Fruit fly (Drosophila melanogaster) whole organism: Measurements from ENCODE around the gene Grl62b.

Experiments
- CG8478 ChIP-seq: fragments of >200 bp; optimal IDR thresholded peaks from 2 replicates; lab custom pipeline; 2018; ENCODE audit warnings: inconsistent platforms
- Dll ChIP-seq: fragments of >200 bp; optimal IDR thresholded peaks from 2 replicates; lab custom pipeline; 2017
- pan ChIP-seq: fragments of >200 bp; optimal IDR thresholded peaks from 2 replicates; lab custom pipeline; 2017
- psq ChIP-seq: fragments of >200 bp; optimal IDR thresholded peaks from 2 replicates; lab custom pipeline; 2017
- usp ChIP-seq: fragments of >200 bp; optimal IDR thresholded peaks from 2 replicates; lab custom pipeline; 2017; ENCODE audit warnings: missing biosample characterization, missing genetic modification characterization, mixed read lengths

DNA sequence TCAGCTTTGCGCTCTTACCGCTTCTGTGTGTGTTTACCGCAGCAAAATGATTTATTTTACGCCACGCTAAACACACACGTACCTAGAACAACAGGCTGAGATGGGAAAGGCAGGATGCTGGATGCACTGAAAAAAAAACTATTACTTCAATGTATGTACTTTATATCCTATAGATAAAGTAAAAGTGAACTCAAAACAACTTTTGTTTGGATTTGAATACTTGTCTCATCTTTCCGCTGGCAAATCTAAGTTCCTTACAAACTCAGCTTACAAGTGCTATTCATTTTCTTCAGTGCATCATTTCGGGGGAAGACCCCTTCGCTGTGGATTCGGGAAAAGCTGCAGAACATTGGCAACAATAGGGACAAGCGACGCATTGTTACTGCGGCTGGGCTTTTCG, 46.4 kb downstream of the Grl62b start:
- TF ChIP-seq CG8478 (no peak), pan (no peak), usp (GFP tag; lab: Kevin White, UChicago) (no peak), psq (lab: Kevin White, UChicago) (no peak), Dll (lab: Kevin White, UChicago) (no peak)
